Fruit fly (Drosophila melanogaster): ENCODE data around the gene CG42724.

DNA sequence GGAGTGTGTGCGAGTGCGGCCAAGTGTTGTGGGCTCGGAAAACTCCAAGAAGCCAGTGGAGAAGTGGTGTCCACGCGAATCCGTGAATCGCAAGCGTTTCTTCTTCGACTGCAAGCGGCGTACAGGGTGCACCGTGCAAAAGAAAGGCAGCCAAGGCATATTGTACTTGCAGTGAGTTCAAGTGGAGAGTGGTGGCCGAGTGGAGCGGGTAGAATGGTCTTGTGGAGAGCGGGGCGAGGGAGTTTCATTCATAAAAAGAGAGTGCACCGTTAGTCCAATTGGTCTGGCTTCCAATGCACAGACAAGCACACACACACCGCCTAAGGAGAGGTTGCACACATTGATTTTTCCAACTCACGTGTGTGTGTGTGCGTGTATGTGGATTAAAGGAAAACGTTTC lies 16.9 kb downstream of the CG42724 start:
- TF ChIP-seq CG9705 (GFP tag; optimal IDR thresholded peaks at IDR 0.05) (no peak), HLH106 (tag; optimal IDR thresholded peaks at IDR 0.05) (no peak), Myc (optimal IDR thresholded peaks at IDR 0.05) (no peak), Sp1 (GFP tag; optimal IDR thresholded peaks at IDR 0.05) (no peak), Dif (GFP tag; optimal IDR thresholded peaks at IDR 0.05; ENCODE audit: partially characterized antibody) (no peak), rgr (GFP tag; optimal IDR thresholded peaks at IDR 0.05) (no peak), sage (GFP tag; optimal IDR thresholded peaks at IDR 0.05) (no peak), pan (optimal IDR thresholded peaks at IDR 0.05) (no peak), CrebA (GFP tag; optimal IDR thresholded peaks at IDR 0.05; ENCODE audit: borderline replicate concordance) (no peak), Hr78 (GFP tag; optimal IDR thresholded peaks at IDR 0.05) (no peak), Jra (GFP tag; optimal IDR thresholded peaks at IDR 0.05) (no peak), Dfd (GFP tag; optimal IDR thresholded peaks at IDR 0.05) (no peak)

All from whole organism, wandering third instar larva.